Worm (Caenorhabditis elegans) whole organism, L4 larva: ENCODE measurements around the gene ceh-74.

Source experiments
- T20F7.1 ChIP-seq: fragments of 200-800 bp; sonication (Bioruptor generic); optimal IDR thresholded peaks from 2 replicates; lab custom pipeline; 2018; ENCODE audit warnings: mild to moderate bottlenecking, missing genetic modification characterization, missing compliant biosample characterization
- Y5F2A.4 ChIP-seq: fragments of 200-800 bp; sonication (Bioruptor generic); optimal IDR thresholded peaks from 2 replicates; lab custom pipeline; 2018; ENCODE audit warnings: mild to moderate bottlenecking, missing genetic modification characterization, missing compliant biosample characterization
- ctbp-1 ChIP-seq: fragments of 200-800 bp; sonication (Bioruptor generic); IDR thresholded peaks from 2 replicates; pipeline ENCODE4 v1.3.6; 2022; ENCODE audit warnings: missing genetic modification reagents, missing genetic modification characterization, missing compliant biosample characterization
- lin-13 ChIP-seq: fragments of 150-350 bp; optimal IDR thresholded peaks from 2 replicates; lab custom pipeline; 2014; ENCODE audit warnings: missing biosample characterization, missing genetic modification reagents, missing genetic modification characterization
- mep-1 ChIP-seq: fragments of 150-350 bp; sonication (generic microtip); optimal IDR thresholded peaks from 3 replicates; lab custom pipeline; 2014; ENCODE audit warnings: missing biosample characterization, missing genetic modification characterization
- nhr-48 ChIP-seq: sonication (generic microtip); optimal IDR thresholded peaks from 2 replicates; lab custom pipeline; 2016; ENCODE audit warnings: mild to moderate bottlenecking, missing genetic modification characterization, missing compliant biosample characterization

Gene ceh-74

DNA sequence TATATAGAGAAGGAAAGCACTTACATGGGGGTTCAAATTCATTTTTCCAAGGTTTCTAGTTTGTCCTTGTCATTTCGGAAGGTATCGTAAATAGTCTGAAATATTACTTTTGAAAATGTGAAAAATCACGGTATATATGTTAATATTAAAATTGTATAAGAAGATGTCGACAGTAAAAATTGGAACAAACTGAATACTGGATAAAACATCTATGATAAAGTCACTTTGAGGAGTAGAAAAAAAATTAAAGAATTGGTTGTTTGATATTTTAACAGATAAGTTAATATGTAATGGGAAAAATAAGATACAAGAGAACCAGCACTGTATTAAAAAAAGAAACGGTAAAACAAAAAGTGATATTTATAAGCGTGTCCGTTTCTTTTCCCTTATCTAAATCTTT, 48.5 kb downstream of the ceh-74 start, which contains the start of gene nep-21:
nep-21 (minus strand) TSS at position 101 of the 400 bp plus-strand sequence.
- TF ChIP-seq ctbp-1 (GFP tag; lab: Robert Waterston, UW): no peak
- TF ChIP-seq nhr-48: no peak
- no peak for TF ChIP-seq T20F7.1 (GFP tag; lab: Kevin White, UChicago)
- TF ChIP-seq lin-13 (GFP tag; lab: Kevin White, UChicago): no peak
- TF ChIP-seq Y5F2A.4 (GFP tag; lab: Kevin White, UChicago): no peak
- no peak for TF ChIP-seq mep-1
